Worm (Caenorhabditis elegans): Measurements from ENCODE around the gene R102.8.

R102.8 gene

DNA sequence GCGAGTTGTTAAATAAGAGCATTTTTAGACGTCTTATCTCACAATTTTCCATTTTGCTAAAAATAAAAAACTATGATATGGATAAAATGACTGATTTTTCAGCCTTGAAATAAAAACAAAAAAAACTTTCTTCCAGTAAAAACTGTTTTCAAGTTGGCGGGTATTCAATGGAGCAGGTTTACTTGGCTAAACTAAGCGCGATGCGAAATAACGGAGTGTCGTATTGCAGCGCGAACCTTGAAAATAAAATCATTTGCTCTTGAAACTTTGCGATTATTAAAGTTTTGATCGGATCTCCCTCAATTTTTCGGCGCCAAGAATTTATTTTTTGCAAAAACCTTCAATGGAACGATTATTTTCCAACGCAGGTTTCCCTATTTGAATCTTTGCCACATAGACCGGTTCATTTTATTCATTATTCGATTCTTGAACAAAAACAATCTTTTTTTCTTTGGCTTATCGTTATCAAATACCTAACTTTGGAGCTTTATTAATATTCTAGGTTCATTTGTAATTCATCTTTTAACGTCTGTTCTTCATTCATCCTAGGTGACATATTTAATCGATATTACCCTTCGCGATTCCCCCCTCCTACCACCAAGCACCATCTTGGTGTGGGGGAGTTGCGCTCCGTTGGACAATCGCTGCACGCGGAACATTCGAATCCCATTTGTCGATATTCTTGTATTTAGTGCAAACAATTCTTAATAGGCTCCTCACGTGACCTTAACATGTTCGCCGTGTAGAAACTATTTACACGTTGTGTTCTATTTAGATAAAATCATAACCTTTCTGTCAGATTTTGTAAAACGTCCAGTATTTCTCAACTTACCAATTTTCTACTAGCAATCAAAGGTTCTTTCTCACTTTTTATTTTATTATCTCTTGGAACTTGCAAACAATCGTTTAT, 44.7 kb upstream of the R102.8 start, which contains the start of the genes orc-5 and cyb-1 (continued):
- no peak for TF ChIP-seq fkh-3 (tag; optimal IDR thresholded peaks at IDR 0.05)
- no peak for TF ChIP-seq lin-26 (GFP tag; IDR thresholded peaks at IDR 0.05)
- TF ChIP-seq C17E4.6 (GFP tag; IDR thresholded peaks at IDR 0.05), result no peak
- TF ChIP-seq ceh-27 (GFP tag; optimal IDR thresholded peaks at IDR 0.05), result no peak
- 0 out of 2 replicates have a peak, but pooled peaks have one; percentile 22 for TF ChIP-seq hsf-1 (GFP tag; IDR thresholded peaks at IDR 0.05)
- no peak for TF ChIP-seq pha-4 (tag; optimal IDR thresholded peaks at IDR 0.05)
- no peak for TF ChIP-seq unc-130 (GFP tag; optimal IDR thresholded peaks at IDR 0.05)
- no peak for TF ChIP-seq dpff-1 (tag; optimal IDR thresholded peaks at IDR 0.05)
- TF ChIP-seq ztf-6 (GFP tag; IDR thresholded peaks at IDR 0.05), result no peak
- TF ChIP-seq ztf-26 (tag; optimal IDR thresholded peaks at IDR 0.05), result no peak
- peak; percentile 99 for TF ChIP-seq attf-3 (GFP tag; conservative IDR thresholded peaks at IDR 0.05)
- no peak for TF ChIP-seq hlh-12 (tag; optimal IDR thresholded peaks at IDR 0.05)
- TF ChIP-seq ceh-40 (GFP tag; IDR thresholded peaks at IDR 0.05), result no peak
- peak; percentile 54 for TF ChIP-seq xnd-1 (tag; optimal IDR thresholded peaks at IDR 0.05)
- TF ChIP-seq gei-17 (GFP tag; optimal IDR thresholded peaks at IDR 0.05), result no peak
- no peak for TF ChIP-seq B0035.1 (tag; optimal IDR thresholded peaks at IDR 0.05)
- TF ChIP-seq dpl-1 (GFP tag; optimal IDR thresholded peaks at IDR 0.05), result peak; percentile 76
- no peak for TF ChIP-seq K11D2.4 (GFP tag; IDR thresholded peaks at IDR 0.05)
- TF ChIP-seq lir-1 (GFP tag; conservative IDR thresholded peaks at IDR 0.05), result no peak
- no peak for TF ChIP-seq egl-18 (GFP tag; IDR thresholded peaks at IDR 0.05)
- no peak for TF ChIP-seq tlf-1 (GFP tag; optimal IDR thresholded peaks at IDR 0.05)
- TF ChIP-seq F49E8.2 (tag; optimal IDR thresholded peaks at IDR 0.05; ENCODE audit: insufficient read depth), result peak; percentile 39
- no peak for TF ChIP-seq mes-4 (tag; optimal IDR thresholded peaks at IDR 0.05)
- no peak for TF ChIP-seq hmg-20 (GFP tag; IDR thresholded peaks at IDR 0.05)
- TF ChIP-seq F10E7.11 (tag; optimal IDR thresholded peaks at IDR 0.05), result no peak
- peak; percentile 56 for TF ChIP-seq F23B12.7 (tag; optimal IDR thresholded peaks at IDR 0.05; ENCODE audit: insufficient read depth)
- TF ChIP-seq somi-1 (GFP tag; optimal IDR thresholded peaks at IDR 0.05), result no peak
- no peak for TF ChIP-seq nfya-2 (GFP tag; IDR thresholded peaks at IDR 0.05)
- TF ChIP-seq ceh-91 (GFP tag; IDR thresholded peaks at IDR 0.05), result peak; percentile 65
- TF ChIP-seq attf-5 (GFP tag; optimal IDR thresholded peaks at IDR 0.05), result peak; percentile 67
- TF ChIP-seq mxl-1 (tag; optimal IDR thresholded peaks at IDR 0.05), result no peak
- no peak for TF ChIP-seq rec-8 (tag; optimal IDR thresholded peaks at IDR 0.05)
- 0 out of 2 replicates have a peak, but pooled peaks have one; percentile 28 for TF ChIP-seq Y53G8AR.9 (GFP tag; conservative IDR thresholded peaks at IDR 0.05)
- TF ChIP-seq F37B4.10 (GFP tag; IDR thresholded peaks at IDR 0.05), result no peak
- TF ChIP-seq aptf-3 (GFP tag; IDR thresholded peaks at IDR 0.05), result no peak
- TF ChIP-seq ceh-58 (GFP tag; IDR thresholded peaks at IDR 0.05), result no peak
- TF ChIP-seq mcd-1 (GFP tag; IDR thresholded peaks at IDR 0.05), result peak; percentile 83
- TF ChIP-seq zfh-2 (GFP tag; conservative IDR thresholded peaks at IDR 0.05), result no peak
- TF ChIP-seq ztf-22 (GFP tag; optimal IDR thresholded peaks at IDR 0.05), result no peak
- TF ChIP-seq D2030.7 (GFP tag; IDR thresholded peaks at IDR 0.05), result peak; percentile 46; the same call in 1 of the 2 replicates
- TF ChIP-seq snpc-4 (GFP tag; optimal IDR thresholded peaks at IDR 0.05), result no peak
- TF ChIP-seq snpc-4 (tag; optimal IDR thresholded peaks at IDR 0.05), result peak in 2 of 4 experiments; percentile 25 to 28
- TF ChIP-seq egl-44 (GFP tag; IDR thresholded peaks at IDR 0.05), result no peak
- TF ChIP-seq ceh-79 (tag; optimal IDR thresholded peaks at IDR 0.05), result no peak
- TF ChIP-seq ztf-25 (GFP tag; IDR thresholded peaks at IDR 0.05), result no peak

All from whole organism, young adult.